Worm (Caenorhabditis elegans) whole organism, midembryonic: ENCODE measurements around the gene F19B10.13.

Source experiments
- T22C8.4 ChIP-seq: fragments of 200-800 bp; sonication (Bioruptor generic); IDR thresholded peaks from 2 replicates; pipeline ENCODE4 v1.3.6; 2022; ENCODE audit warnings: missing genetic modification characterization, missing compliant biosample characterization
- cog-1 ChIP-seq: sonication (generic microtip); optimal IDR thresholded peaks from 2 replicates; lab custom pipeline; 2016; ENCODE audit warnings: missing genetic modification characterization, missing compliant biosample characterization
- flt-1 ChIP-seq: fragments of 200-800 bp; sonication (Bioruptor generic); IDR thresholded peaks from 2 replicates; pipeline ENCODE4 v1.3.6; 2022; ENCODE audit warnings: missing genetic modification characterization, missing compliant biosample characterization
- klf-2 ChIP-seq: fragments of 200-800 bp; sonication (Bioruptor generic); conservative IDR thresholded peaks from 2 replicates; pipeline ENCODE4 v1.3.6; 2022; ENCODE audit warnings: missing genetic modification reagents, missing genetic modification characterization, missing compliant biosample characterization
- med-1 ChIP-seq: sonication (generic microtip); optimal IDR thresholded peaks from 2 replicates; lab custom pipeline; 2017; ENCODE audit warnings: missing genetic modification characterization, mild to moderate bottlenecking, missing compliant biosample characterization, antibody characterized with exemption, missing genetic modification reagents; ENCODE audit not compliant: insufficient read depth
- ref-1 ChIP-seq: fragments of 200-800 bp; sonication (Bioruptor generic); conservative IDR thresholded peaks from 2 replicates; pipeline ENCODE4 v1.3.6; 2022; ENCODE audit warnings: missing genetic modification reagents, missing genetic modification characterization, missing compliant biosample characterization
- tab-1 ChIP-seq: fragments of 200-800 bp; sonication (Bioruptor generic); IDR thresholded peaks from 2 replicates; pipeline ENCODE4 v1.3.6; 2022; ENCODE audit warnings: missing genetic modification characterization, missing compliant biosample characterization
- ztf-23 ChIP-seq: fragments of 200-800 bp; sonication (Bioruptor generic); IDR thresholded peaks from 2 replicates; pipeline ENCODE4 v1.3.6; 2022; ENCODE audit warnings: missing genetic modification reagents, missing genetic modification characterization, missing compliant biosample characterization
- ztf-29 ChIP-seq: fragments of 200-800 bp; sonication (Bioruptor generic); IDR thresholded peaks from 2 replicates; pipeline ENCODE4 v1.3.6; 2022; ENCODE audit warnings: missing genetic modification reagents, missing genetic modification characterization, missing compliant biosample characterization

The F19B10.13 gene

DNA sequence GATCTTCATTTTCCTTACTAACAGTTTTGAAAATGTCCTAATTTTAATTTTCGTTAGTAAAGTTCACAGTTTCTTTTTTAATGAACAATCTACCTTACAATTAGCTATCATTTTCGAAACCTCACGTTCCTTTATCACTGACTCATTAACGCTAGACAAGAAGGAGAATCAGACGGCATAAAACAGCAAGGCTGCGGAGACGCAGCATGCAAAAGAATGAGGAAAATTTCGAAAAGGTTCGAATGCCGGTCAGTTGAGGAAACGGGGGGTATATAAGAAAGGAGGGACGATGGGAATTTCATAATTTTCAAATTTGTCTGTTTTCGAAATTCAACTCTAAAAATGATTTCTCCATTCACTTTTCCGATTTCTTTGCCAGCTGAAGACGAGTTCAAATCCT lies at the start of gene F19B10.13:
Gene F19B10.13, plus strand, starts transcription at position 343 of the 400 bp plus-strand sequence.
- TF ChIP-seq flt-1 (GFP tag; lab: Robert Waterston, UW) (no peak), cog-1 (tag; lab: Kevin White, UChicago) (no peak), med-1 (no peak), ref-1 (GFP tag; lab: Robert Waterston, UW) (no peak), tab-1 (no peak), T22C8.4 (GFP tag; lab: Robert Waterston, UW) (no peak), klf-2 (GFP tag; lab: Robert Waterston, UW) (no peak), ztf-29 (GFP tag; lab: Robert Waterston, UW) (no peak), ztf-23 (no peak)

ce11 chrII:3616615-3617014 lies 45.5 kb upstream of the F19B10.13 start:
- TF ChIP-seq tab-1 = no peak
- no peak for TF ChIP-seq ztf-23
- TF ChIP-seq ref-1 (GFP tag; lab: Robert Waterston, UW) = no peak
- no peak for TF ChIP-seq flt-1 (GFP tag; lab: Robert Waterston, UW)
- TF ChIP-seq ztf-29 (GFP tag; lab: Robert Waterston, UW) = no peak
- TF ChIP-seq klf-2 (GFP tag; lab: Robert Waterston, UW) = no peak
- no peak for TF ChIP-seq T22C8.4 (GFP tag; lab: Robert Waterston, UW)

DNA sequence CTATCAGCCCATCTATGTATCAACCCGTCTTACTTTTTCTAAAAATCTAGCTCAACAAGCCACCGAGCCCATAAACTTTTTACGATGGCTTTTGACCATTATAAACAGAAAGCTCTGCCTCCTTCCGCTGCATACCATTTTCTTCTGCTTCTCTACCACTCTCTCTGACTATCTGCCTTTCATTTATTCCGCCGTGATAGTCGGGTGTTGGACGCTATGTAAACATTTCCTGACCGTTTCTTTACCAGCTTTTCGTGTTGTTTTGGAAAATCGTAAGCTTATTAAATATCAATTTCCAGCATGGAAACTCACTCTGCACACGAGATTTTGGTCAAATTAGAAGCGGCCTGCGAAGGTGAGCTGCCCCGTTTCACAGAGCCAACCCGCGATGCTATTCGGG lies 44.6 kb upstream of the F19B10.13 start, which contains the start of gene F40E12.1:
Gene F40E12.1, plus strand, starts transcription at position 301 of the 400 bp plus-strand sequence.
- no peak for TF ChIP-seq ref-1 (GFP tag; lab: Robert Waterston, UW)
- TF ChIP-seq T22C8.4 (GFP tag; lab: Robert Waterston, UW) = no peak
- TF ChIP-seq cog-1 (tag; lab: Kevin White, UChicago) = no peak
- no peak for TF ChIP-seq tab-1
- TF ChIP-seq ztf-29 (GFP tag; lab: Robert Waterston, UW) = no peak
- no peak for TF ChIP-seq flt-1 (GFP tag; lab: Robert Waterston, UW)

- TF ChIP-seq ref-1 (GFP tag; lab: Robert Waterston, UW) (no peak), flt-1 (GFP tag; lab: Robert Waterston, UW) (no peak), ztf-29 (GFP tag; lab: Robert Waterston, UW) (no peak), ztf-23 (no peak), cog-1 (tag; lab: Kevin White, UChicago) (no peak), klf-2 (GFP tag; lab: Robert Waterston, UW) (no peak), tab-1 (no peak), med-1 (no peak), T22C8.4 (GFP tag; lab: Robert Waterston, UW) (no peak)
Observed at ce11 chrII:3620862-3621261, 41.2 kb upstream of the F19B10.13 start.

- TF ChIP-seq ztf-29 (GFP tag; lab: Robert Waterston, UW) (no peak), flt-1 (GFP tag; lab: Robert Waterston, UW) (no peak), T22C8.4 (GFP tag; lab: Robert Waterston, UW) (no peak), ztf-23 (no peak), tab-1 (no peak), cog-1 (tag; lab: Kevin White, UChicago) (no peak), klf-2 (GFP tag; lab: Robert Waterston, UW) (no peak), ref-1 (GFP tag; lab: Robert Waterston, UW) (no peak), med-1 (no peak)
Observed at ce11 chrII:3622014-3622413, 40.1 kb upstream of the F19B10.13 start, which contains the start of gene M151.7. M151.7 (plus strand) TSS chrII:3622314.

DNA sequence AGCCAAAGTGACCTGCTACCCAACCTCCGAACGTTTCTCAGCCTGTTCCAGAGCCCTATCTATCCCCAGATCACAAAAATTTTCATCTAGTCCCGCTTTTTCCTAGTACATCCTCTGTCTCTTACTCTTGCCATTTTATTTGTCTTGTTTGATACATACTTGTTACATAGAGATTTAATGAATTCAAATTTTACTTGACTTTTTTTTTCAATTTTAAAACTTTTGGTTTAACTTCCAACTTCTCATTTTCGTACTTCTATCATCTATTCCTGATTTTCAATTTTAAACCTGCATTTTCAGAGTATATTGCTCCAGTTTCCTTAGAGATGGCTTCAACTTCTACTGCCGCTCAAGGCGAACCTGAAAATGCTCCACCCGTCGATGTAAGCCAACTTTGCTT lies 35.2 kb upstream of the F19B10.13 start, which contains the start of gene M151.3:
Gene M151.3, plus strand, starts transcription at position 301 of the 400 bp plus-strand sequence.
- no peak for TF ChIP-seq cog-1 (tag; lab: Kevin White, UChicago)
- no peak for TF ChIP-seq med-1
- TF ChIP-seq ref-1 (GFP tag; lab: Robert Waterston, UW) = no peak
- no peak for TF ChIP-seq tab-1
- no peak for TF ChIP-seq ztf-23
- TF ChIP-seq T22C8.4 (GFP tag; lab: Robert Waterston, UW) = no peak
- no peak for TF ChIP-seq ztf-29 (GFP tag; lab: Robert Waterston, UW)
- no peak for TF ChIP-seq flt-1 (GFP tag; lab: Robert Waterston, UW)
- TF ChIP-seq klf-2 (GFP tag; lab: Robert Waterston, UW) = no peak

DNA sequence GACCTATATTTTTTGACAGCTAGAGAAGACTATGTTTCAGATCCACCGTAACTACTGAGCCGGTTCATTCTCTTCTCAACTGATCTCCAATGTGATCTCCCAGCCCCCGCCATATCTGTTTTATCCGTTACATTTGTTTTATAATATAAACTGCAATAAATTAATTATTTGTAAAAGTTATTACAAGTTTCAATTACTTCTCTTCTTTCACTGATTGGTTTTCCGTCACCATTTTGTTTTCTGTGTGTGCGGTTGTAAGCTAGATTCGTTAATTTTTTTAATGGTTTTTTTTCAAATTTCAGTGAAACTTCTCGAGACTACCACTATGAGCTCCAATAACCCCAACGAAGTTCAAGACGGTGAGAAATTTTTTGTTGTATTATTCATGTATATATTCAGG lies 31.3 kb upstream of the F19B10.13 start, which contains the start of gene M151.2:
Gene M151.2, plus strand, starts transcription at position 301 of the 400 bp plus-strand sequence.
- no peak for TF ChIP-seq klf-2 (GFP tag; lab: Robert Waterston, UW)
- TF ChIP-seq tab-1 = no peak
- no peak for TF ChIP-seq ztf-29 (GFP tag; lab: Robert Waterston, UW)
- TF ChIP-seq ref-1 (GFP tag; lab: Robert Waterston, UW) = no peak
- no peak for TF ChIP-seq med-1
- TF ChIP-seq cog-1 (tag; lab: Kevin White, UChicago) = no peak
- TF ChIP-seq ztf-23 = no peak
- no peak for TF ChIP-seq flt-1 (GFP tag; lab: Robert Waterston, UW)
- no peak for TF ChIP-seq T22C8.4 (GFP tag; lab: Robert Waterston, UW)

DNA sequence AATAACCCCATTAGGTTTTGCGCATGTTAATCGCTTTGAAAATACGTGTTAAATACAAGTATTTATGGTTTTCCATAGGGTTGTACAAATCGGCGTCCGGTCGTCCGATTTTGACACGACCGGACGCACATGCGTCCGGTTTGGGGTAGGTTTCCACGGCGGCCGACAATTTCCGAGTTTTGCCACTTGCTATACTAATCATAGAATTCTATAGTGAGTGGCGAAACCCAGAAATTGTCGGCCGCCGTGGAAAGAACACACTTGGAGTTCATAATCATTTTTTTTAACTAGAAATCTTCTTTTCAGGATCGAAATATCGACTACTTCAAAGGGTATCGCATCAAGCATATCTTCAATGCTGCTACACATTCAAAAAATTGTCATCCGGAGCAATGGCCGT lies 27.3 kb upstream of the F19B10.13 start:
- TF ChIP-seq flt-1 (GFP tag; lab: Robert Waterston, UW) (no peak), T22C8.4 (GFP tag; lab: Robert Waterston, UW) (no peak), ref-1 (GFP tag; lab: Robert Waterston, UW) (no peak), klf-2 (GFP tag; lab: Robert Waterston, UW) (no peak), ztf-29 (GFP tag; lab: Robert Waterston, UW) (no peak), med-1 (no peak), cog-1 (tag; lab: Kevin White, UChicago) (no peak), ztf-23 (no peak), tab-1 (no peak)

DNA sequence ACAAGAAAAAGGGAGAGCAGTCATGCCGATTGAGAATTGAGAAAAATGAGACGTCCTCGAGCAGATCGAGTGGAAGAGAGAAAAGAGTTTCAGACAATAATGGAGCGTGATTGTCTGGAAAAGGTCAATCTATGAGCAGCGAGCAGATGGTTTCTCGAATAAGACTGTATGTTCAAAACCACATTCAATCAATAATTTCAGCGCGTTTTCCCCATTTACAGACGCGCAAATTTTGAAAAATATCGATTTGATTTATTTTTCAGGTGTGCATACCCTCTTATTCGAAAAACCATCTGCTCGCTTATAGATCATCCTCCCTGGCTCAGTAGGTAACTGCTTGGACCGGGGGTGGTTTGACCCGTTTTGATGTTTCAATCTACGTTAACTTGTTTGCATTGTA lies 22.8 kb upstream of the F19B10.13 start, which contains the start of gene fbxb-31:
Gene fbxb-31, minus strand, starts transcription at position 101 of the 400 bp plus-strand sequence.
- TF ChIP-seq T22C8.4 (GFP tag; lab: Robert Waterston, UW) (no peak), med-1 (no peak), ztf-23 (no peak)

DNA sequence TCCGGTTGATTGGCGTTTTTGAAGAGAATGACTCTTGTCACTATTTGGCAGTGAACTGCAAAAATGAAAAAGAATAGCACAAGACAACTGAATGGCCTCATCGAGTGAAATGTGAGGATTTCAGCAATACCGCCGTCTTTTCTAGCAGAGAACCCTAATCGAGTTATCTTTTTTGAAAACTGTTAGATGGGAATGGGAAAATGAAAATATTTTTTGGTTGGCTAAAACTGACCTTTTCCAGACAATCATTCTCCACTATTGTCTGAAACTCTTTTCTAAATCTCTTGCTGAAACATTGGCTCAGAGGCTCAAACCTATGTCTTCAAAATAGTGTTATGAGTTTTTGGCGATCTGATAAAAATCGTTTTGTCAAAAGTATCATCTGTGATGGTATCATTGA lies 21.9 kb upstream of the F19B10.13 start, which contains the start of gene M151.10:
Gene M151.10, minus strand, starts transcription at position 101 of the 400 bp plus-strand sequence.
- TF ChIP-seq cog-1 (tag; lab: Kevin White, UChicago) (no peak), klf-2 (GFP tag; lab: Robert Waterston, UW) (no peak), tab-1 (no peak), ztf-29 (GFP tag; lab: Robert Waterston, UW) (no peak), med-1 (no peak), T22C8.4 (GFP tag; lab: Robert Waterston, UW) (no peak), flt-1 (GFP tag; lab: Robert Waterston, UW) (no peak), ref-1 (GFP tag; lab: Robert Waterston, UW) (no peak), ztf-23 (no peak)
